Fruit fly (Drosophila melanogaster) whole organism, larva: ENCODE measurements around the gene Spt20.

ENCODE experiments used
- noc ChIP-seq: fragments of 200-800 bp; sonication (Bioruptor generic); optimal IDR thresholded peaks from 3 replicates; lab custom pipeline; 2019; ENCODE audit warnings: missing biosample characterization, mild to moderate bottlenecking, missing genetic modification characterization, moderate library complexity

The Spt20 gene

DNA sequence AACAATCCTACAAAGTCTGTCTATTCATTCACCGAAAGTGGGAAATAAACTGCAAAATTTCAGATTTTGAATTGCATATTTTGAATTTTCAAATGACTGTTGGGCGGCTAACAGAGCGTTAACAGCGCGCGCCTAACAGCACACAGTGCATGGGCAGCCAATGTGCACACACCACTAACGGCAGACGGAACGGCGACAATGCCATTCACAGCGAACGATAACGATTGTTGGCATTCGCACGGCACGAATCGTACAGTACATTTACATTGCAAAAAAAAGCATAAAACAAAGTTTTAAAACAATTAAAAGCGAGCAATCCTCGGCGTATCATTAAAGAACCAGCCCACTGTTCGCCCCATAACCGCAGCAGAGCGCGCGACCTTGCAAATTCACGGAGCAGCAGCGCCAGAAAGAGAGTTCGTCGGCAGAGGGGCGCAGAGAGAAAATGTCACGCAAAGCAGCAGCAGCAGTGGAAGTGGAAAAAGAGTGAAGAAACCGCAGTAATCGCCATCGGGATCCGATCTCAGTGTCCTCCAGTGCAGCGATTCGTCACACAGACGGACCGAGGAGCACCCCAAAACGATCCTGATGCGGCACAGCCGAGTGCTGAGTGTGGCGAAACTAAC, at the start of gene Spt20:
TSS of gene Spt20 (plus strand) at position 224 of the 626 bp plus-strand sequence.
- TF ChIP-seq noc (tag; lab: Kevin White, UChicago) = no peak

DNA sequence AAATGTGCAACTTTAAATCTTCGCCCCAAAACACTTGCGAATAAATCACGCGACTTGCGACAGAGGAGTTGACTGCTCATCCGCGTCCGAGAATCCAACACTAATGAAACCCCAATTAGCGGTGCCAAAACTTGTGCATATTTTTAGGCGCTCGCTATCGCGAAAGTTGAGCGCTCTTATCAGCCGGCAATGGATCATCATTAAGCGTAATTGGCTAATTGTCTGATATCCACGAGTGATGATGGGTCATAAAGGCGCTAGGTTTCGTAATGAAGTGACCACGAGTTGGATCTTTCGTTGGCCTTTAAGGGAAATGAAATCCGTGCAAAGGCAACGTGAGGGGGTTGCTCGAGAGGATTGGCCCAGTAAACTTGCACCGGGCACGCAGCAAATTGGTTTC, 47.8 kb upstream of the Spt20 start:
- peak; percentile 57 for TF ChIP-seq noc (tag; lab: Kevin White, UChicago)

DNA sequence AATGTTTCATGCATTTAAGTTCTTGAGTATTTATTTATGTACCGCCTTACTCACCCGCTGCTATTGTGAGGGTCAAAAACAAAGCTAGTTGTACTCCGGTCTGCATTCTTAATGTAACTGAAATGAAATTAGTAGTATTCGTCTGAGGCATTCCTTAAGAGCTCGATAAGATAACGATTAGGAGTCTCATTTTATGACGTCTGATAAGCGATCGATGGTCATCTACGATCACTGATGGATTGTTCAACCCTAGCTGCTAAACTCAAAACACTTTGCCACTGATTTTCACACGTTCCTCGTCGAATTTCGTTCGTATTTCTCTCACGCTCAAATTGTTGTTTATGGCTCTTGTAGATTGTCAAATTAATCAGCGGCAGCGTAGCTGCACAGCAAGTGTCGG, 45.4 kb upstream of the Spt20 start, which contains the start of gene CG10116:
TSS of gene CG10116 (minus strand) at position 106 of the 400 bp plus-strand sequence.
- no peak for TF ChIP-seq noc (tag; lab: Kevin White, UChicago)

DNA sequence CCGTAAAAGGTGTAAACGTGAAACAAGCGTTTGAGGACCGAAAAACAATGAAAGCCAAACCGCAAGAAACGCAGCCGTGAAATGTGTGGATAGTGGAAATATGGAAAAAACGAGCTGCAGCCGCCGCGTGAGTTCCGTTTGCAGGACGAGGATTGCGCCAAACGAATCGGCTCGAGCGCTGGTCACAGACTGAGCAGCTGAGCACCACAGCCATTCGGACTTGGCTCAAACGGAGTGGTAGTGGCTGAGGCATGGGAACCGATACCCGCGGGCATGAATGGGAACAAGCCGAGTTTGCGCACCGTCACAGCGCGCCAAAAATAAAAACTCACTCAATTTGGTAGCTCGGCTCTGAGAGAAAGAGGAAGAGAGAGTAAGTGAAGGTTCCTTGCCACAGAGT, 27.9 kb upstream of the Spt20 start, which contains the start of gene CG10089:
TSS of gene CG10089 (minus strand) at position 181 of the 400 bp plus-strand sequence.
- TF ChIP-seq noc (tag; lab: Kevin White, UChicago) = no peak

DNA sequence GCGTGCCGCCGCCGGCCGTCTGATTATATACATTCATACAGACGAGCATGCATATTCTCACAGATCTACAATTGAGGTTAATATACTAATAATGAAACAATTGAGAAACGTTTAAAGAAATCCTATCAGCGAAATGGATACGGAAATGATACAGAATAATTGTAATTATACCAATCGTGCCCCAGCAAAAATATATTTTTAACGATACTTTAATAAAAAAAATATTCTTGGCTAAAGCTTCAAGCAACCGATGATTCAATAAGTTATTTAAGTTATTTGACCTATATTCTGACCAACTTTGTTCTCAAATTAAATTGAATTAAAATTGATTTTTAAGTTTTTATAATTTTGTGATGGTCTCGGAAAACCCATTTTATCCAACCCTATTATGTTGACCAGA, 26.4 kb upstream of the Spt20 start:
- TF ChIP-seq noc (tag; lab: Kevin White, UChicago) = no peak

DNA sequence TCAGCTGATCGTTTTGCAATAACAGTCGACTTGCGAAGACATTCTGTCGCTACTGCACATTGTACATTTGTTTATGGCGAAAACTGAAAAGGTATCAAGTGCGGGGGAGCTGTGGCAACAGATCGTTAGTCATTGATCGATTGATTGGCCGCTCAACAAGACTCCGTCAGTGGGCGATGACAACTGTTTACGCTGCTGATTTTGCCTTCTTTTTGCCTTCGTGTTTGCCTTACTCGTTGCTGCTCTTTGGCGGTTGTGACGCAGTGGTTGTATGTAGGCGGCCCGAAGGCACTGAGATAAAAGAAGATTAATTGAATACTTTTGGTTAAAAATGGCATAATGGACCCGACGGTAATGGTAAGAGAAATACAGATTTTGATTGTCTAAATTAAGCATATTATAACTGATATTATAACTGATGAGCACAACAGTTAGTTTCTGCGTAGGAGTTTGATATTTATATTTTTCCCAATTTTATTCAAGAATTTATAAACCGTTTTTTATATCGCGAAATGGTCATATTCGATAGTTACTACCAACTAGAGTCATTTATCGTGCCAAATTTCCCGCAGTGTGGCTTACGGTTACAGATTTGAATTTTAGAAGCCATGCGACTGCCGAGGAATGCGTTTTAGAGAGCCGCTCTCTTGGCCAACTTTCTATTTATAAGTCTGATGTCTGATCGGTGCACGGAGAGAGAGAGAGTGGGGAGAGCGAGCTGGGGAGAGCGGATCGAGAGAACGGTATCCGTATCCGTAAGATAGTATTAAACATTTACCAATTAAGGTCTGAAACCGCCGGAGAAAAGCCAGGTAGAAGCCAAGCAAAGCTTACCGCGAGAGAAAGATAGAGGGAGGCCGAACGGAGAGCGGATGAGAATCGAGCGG, 25.7 kb upstream of the Spt20 start:
- TF ChIP-seq noc (tag; lab: Kevin White, UChicago) = peak; percentile 98

DNA sequence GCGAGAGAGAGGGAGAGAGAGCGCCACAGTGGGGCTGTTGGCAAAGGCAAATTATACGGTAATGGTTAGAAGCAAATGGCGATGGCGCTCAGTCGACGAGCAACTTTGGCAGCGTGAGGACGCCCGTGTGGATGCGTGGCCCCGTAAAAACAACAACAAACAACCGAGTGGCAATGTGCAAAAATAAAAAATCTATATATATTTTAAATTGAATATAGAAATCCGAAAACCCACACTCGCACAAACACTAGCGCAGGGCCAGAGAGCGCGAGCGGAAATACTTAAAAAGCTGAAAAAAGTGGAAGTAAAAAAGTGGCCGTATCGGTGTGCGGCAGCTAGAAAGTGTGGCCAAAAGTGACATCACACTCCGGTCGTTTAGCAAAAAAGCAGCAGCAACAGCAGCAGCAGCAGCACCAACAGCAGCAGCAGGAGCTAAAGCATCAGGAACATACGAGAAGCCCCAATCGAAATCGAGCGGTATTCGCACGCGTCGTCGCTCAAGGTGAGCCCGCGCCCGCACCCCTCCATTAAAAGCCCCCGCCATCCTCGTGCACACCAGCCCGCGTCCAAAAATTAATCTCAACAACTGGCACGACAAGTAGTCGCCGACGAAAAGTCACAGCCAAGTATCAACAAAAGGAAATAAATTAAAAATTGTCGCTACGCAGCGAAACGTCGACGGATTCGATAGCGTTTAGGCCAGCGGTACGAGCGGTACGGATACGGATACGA, 24.9 kb upstream of the Spt20 start, which contains the start of gene stv:
TSS of gene stv (plus strand) at position 89 of the 732 bp plus-strand sequence.
- TF ChIP-seq noc (tag; lab: Kevin White, UChicago) = peak; percentile 29

DNA sequence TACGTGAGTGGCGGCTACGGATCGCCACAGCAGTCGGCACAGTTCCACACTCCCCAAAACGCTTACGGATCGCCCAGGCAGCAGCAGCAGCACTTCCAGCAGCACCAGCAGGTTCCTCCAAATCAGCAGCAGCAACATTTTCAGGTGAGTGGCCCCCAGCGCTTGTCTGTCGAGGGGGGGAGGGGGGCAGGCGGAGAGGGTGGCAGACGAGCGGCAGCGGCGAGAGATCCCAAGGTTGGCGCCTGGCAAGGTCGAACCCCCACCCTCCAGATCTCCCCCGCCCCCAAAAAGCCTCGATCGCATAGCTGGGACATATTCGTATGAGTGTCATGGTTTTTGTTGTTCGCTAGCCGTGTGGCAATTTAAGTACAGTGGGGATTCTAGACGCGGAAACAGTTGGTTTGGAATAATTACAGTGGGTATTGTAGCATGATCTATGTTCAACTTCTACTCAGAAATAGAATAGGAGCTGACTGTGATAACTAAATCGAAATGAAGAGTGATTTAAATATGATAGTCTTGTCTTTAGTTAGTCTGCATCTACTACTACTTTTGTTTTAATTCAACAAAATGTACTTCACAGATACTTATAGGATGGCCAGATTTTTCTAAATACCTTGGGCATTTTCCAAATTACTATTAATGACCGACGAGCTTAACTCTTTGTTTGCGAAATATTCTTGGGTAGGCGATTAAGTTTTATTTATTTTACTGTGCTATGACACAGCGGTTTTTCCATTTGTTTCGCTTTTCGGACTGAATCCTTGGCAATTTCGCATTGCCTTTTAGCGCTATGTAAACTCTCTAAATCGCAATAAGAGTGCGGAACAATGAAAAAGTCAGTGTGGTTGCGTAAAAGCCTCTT, 23.9 kb upstream of the Spt20 start:
- TF ChIP-seq noc (tag; lab: Kevin White, UChicago) = no peak

DNA sequence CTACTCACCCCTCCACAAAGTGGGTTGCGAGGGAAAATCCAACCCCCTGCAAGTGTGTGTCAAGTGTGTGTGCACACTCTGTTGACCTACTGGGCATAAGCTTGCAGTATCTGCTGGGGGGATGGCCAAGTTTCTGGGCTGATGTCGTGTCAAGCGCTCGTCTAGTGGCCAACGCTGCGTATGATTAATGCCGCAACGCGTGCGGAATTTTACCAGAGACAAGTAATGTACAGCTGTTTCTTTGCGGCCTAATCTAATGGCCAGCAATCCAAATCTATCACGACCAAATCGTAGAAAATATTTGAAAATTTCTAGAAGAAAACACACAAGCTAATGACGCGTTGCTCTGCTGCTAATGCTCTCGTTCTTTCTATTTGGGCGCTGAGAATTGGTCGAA, 23.3 kb upstream of the Spt20 start:
- TF ChIP-seq noc (tag; lab: Kevin White, UChicago) = no peak

DNA sequence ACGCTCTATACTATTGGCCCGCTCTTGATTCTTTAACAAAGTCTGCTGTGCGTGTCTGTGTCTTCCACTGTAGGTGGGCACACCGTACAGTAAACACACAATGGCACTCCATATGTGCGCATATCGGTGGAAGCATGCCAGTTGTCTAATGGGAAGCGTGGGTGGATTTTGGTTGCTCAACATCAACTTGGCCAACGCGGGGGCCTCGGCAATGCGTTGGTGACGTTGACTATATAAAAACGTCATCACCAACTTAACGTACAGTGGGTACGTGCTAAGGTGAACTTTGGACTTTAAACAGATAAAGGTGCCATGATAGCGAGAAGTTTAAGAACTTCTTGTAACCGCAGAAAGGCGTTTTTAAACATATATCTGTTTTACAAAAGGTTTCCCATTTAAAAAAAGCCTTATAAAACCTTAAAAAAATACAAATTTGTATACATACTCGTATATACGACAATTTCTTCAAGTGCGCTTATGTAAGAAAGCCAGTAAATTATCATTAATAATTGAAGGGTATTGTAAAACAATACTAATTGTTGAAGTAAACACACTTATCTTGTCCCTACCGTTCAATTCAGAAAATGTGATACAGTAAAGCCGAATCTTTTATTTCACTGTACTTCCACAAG, 22.8 kb upstream of the Spt20 start:
- peak; percentile 77 for TF ChIP-seq noc (tag; lab: Kevin White, UChicago)

DNA sequence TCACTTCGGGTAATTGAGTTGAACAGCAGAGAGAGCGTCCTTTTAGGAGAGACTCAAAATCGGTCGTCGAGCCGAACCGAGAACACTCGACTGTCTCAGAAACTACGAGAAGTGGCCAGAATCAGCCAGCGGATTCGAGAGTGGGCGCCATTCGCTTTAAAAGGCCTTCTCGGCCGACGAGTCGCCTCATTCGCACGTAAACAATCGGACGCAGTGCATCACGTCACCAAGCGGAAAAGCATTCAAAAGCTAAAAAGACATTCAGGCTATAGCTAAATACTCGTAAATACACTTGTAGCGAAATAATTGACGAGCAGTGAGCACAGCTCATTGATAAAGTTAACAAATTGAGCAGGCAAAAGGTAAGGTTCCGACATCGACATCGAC, 22.3 kb upstream of the Spt20 start:
- no peak for TF ChIP-seq noc (tag; lab: Kevin White, UChicago)

DNA sequence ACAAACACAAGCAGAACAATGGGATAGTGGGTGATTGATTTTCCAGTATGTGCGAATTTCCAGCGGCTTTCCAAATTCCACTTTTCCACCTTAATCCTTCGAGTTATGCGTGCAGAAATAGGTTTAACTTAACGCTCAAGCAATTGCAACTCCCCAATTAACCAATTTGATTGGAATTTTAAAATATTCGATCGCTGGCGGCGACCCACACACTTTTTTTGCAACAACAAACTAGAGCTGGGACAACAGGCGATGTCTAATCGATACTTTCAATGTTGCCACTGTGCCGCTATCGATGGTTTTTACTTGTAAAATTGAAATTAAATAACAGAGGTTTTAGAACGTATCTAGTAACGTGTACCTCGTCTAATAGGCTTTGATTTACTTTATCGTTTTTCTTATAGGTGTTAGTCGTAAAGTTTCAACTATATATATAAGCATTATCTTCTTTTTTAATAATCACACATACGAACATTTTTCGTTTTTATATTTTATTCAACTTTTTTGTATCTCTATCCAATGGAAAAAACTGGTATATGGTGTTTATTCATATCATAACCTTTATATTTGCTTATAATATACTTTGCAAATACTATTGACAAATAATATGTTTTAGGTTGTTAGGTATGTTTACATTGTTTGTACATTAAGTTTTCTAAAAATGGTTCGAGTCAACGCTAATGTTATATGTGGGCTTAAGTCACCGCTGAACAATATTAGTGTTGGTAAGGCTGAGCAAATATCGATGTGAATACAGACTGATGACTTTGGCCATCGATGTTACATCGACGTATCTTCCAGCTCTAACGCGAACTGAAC, 16.3 kb upstream of the Spt20 start, which contains the start of the genes Abp1 and Tgi:
TSS of gene Abp1 (minus strand) at position 240 of the 819 bp plus-strand sequence.
TSS of gene Tgi (plus strand) at position 757 of the 819 bp plus-strand sequence.
- TF ChIP-seq noc (tag; lab: Kevin White, UChicago) = no peak

DNA sequence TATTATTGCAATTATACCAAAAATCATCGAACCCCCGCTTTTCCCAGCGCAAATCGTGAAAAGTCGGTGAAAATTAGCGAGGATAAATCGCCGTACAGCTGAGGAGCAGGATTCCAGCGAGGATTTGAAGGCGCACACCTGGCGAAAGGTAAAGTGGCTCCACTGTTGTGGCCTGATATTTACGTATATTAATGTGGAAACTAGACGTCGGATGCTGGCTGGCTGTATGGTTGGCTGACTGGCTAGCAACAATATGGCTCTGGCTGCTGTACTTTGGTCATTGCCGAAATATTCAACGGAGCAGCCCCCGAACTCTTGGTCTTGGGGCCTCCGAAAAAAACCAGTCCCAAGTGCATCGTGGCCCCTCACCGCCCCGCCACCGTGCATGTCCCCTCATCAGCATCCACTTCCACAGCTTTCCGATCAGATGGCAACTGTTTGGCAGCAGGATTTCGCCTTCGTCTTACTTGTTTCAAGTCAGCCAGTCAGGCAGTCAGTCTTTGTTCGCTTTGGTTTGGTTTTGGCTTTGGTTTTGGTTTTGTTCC, 15.6 kb upstream of the Spt20 start:
- no peak for TF ChIP-seq noc (tag; lab: Kevin White, UChicago)
